Worm (Caenorhabditis elegans) whole organism, L4/young adult: ENCODE measurements around the gene F56F10.2.

ENCODE experiments used
- W03F9.2 ChIP-seq: fragments of 150-350 bp; optimal IDR thresholded peaks from 2 replicates; lab custom pipeline; 2014; ENCODE audit warnings: missing biosample characterization, missing genetic modification characterization
- dao-5 ChIP-seq: sonication (generic microtip); optimal IDR thresholded peaks from 2 replicates; lab custom pipeline; 2016; ENCODE audit warnings: missing genotype, missing genetic modification characterization, moderate library complexity, missing compliant biosample characterization
- him-1 ChIP-seq: sonication (generic microtip); optimal IDR thresholded peaks from 2 replicates; lab custom pipeline; 2016; ENCODE audit warnings: missing genotype, missing genetic modification reagents, missing genetic modification characterization, missing compliant biosample characterization

The F56F10.2 gene

DNA sequence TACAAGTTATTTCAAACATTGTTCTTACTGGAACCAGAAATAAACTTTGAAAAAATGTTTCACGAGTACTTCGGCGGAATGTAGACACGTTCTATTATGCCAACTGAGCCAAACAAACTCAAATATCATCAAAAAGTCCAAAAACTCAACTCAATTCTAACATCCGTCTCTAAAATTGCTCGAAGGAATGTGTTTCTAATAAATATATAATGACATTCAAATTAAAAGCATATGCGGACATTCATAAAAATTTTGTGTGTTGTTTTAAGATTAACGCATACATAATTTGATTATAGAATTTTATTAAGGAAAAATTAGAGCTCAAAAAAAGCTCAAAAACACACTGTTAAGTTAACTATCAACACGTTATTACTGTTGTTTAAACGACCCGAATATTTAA, 14.0 kb upstream of the F56F10.2 start:
- TF ChIP-seq W03F9.2 (tag; lab: Kevin White, UChicago) (no peak), dao-5 (tag; lab: Kevin White, UChicago) (no peak), him-1 (tag; lab: Kevin White, UChicago) (no peak)

DNA sequence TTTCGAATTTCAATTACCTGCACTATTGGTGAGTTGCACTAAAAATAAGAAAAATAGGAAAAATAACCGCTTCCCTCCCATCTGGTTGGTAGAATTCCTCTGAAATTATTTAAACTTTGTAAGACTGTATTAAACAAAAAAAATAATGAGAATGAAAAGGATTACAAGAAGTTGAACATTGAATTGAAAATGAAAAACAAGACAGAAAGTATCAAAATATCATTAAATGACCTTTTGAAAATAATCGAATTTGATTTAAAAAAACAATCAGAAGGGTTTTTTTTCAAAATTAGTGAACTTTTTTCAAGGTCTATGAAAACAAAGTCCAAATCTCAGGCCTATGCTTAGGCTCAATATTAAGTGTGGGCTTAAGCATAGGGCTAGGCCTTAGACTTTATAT, 8.0 kb upstream of the F56F10.2 start, which contains the start of gene igcm-1:
Gene igcm-1, minus strand, starts transcription at position 101 of the 400 bp plus-strand sequence.
- TF ChIP-seq him-1 (tag; lab: Kevin White, UChicago): no peak
- no peak for TF ChIP-seq dao-5 (tag; lab: Kevin White, UChicago)
- no peak for TF ChIP-seq W03F9.2 (tag; lab: Kevin White, UChicago)

DNA sequence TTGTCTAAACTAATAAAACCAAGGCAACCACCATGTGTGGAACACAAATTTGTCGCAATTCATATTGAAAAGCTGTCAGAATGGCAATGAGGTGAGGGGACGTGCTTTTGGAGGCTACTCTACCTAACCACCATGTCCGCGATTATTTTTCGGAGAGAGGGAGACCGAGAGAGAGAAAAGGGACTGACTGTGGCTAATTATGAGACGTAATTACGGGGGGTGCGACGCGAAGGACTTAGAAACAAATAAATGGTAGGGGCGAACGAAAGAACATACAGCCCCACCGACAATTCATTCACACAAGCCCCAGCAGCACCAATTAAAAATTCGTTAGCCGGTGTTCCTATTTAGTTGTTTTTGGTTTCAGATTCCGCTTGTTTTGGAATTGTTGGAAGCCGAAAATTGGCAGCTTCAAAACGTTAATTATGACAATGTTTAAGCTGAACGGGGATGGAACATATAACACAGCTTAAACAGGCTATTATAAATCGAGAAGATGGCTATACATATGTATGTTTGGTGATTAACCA, 6.6 kb upstream of the F56F10.2 start:
- TF ChIP-seq dao-5 (tag; lab: Kevin White, UChicago): no peak
- TF ChIP-seq him-1 (tag; lab: Kevin White, UChicago): no peak
- no peak for TF ChIP-seq W03F9.2 (tag; lab: Kevin White, UChicago)

DNA sequence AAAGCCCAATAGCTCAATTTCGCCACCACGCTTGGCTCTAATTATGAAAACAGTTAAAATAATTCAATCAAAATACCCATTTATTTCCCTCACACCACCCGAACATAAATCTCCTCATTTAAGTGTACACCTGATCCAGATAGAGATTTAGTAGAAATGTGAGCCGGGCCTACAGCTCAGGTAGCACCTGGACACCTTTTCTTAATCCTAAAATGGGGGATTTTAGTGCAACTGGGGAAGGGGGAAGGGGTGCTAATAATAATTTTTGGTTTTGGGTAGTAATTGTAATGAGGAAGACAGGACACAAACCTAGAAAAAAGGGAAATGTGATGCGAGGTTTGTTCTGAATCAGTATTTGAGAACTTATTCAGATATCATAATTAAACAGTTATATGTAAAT, 5.8 kb upstream of the F56F10.2 start:
- TF ChIP-seq W03F9.2 (tag; lab: Kevin White, UChicago) (no peak), him-1 (tag; lab: Kevin White, UChicago) (no peak), dao-5 (tag; lab: Kevin White, UChicago) (no peak)

DNA sequence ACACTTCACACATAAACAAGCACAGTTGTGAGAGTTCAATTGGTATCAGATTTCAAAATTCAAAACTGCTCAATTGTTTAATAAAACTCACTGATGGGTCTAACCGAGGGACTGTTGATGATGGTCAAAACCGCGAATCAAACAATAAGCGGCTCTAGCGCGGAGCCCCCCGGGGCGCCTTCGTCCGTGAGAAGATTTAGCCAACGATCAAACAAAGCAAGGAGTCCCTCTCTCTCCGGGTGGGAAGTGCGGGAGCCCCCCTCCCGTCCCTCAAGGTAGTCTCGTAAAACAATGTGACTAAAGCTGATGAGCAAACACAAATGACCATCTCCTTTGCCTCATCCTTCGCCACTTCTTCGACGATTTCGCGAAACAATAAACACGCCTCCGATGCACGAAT, 1.8 kb upstream of the F56F10.2 start:
- TF ChIP-seq him-1 (tag; lab: Kevin White, UChicago) (no peak), dao-5 (tag; lab: Kevin White, UChicago) (no peak), W03F9.2 (tag; lab: Kevin White, UChicago) (no peak)

DNA sequence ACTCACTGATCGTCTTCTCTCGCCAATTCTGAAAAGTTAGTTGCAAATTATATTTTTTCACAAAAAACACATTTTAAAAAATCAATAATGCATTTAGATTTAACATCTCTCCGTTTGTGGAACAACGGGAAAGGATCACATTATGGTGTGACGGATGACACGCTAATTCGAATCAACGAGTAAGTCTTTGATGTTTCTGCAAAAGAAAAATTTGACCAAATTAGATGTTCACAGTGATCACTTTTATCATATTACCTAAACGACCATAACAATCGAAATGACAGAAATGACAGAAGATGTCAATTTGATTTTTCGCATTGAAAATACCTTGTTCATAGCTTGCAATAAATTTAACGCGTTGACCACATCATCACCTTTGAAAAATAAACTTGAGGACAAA, 2.0 kb downstream of the F56F10.2 start:
- TF ChIP-seq W03F9.2 (tag; lab: Kevin White, UChicago) (no peak), dao-5 (tag; lab: Kevin White, UChicago) (no peak), him-1 (tag; lab: Kevin White, UChicago) (no peak)

DNA sequence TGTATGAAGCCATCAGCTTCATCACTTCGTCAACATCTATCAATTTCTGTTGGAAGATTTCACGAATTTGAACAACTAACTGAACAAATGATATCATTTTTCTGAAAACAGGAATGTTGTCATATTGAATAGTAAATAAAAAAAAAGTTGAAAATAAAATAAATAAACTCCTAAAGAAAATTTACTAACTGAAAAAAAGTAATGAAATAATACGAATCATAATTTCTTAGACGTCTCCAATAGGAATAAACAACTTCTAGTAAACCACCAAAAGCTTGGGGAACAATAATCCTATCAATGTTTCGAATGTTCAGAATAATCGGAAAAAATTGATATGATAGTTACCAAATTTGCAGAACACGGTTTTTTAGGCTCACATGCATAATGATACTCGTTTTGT, 4.1 kb downstream of the F56F10.2 start, which contains the start of gene cdo-1:
Gene cdo-1, minus strand, starts transcription at position 101 of the 400 bp plus-strand sequence.
- TF ChIP-seq him-1 (tag; lab: Kevin White, UChicago) (no peak), W03F9.2 (tag; lab: Kevin White, UChicago) (no peak), dao-5 (tag; lab: Kevin White, UChicago) (no peak)

DNA sequence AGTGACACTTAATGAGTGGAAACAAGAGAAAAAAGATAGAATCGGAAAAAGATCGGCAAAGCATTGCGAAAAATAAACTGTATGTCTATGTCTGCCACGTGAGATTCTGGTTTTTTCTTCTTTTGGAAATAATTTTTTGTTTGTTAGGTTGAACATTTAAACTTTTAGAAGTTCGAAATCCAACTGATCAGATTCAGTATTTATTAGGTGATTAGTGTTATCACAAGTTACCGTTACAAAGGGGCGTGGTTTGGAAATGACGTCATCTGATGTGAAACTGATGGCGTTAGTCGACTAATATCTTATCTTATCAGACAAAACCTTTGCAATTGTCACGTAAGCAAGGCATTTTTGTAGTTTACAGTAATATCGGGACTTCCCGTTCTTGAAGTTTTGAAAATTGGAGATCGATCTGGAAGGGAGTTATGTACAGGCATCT, 4.9 kb downstream of the F56F10.2 start:
- TF ChIP-seq him-1 (tag; lab: Kevin White, UChicago) (no peak), dao-5 (tag; lab: Kevin White, UChicago) (no peak), W03F9.2 (tag; lab: Kevin White, UChicago) (no peak)

DNA sequence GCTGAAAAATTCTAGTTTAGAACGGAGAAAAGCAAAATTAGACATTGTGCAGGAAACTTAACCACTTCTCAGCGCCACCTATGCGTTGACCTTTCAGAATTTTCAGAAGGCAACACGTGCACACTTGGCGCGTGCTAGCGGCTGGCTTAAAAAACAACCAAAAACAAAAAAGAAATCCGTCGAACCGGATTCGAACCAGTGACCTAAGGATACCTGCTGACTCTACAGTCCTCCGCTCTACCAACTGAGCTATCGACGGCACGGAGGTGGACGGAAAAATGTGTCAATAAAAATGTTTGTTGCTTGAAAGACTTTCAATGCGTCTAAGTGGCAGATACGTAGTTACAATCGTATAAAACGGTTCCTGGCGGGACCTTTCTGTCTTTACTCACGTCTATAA, 5.8 kb downstream of the F56F10.2 start:
- no peak for TF ChIP-seq him-1 (tag; lab: Kevin White, UChicago)
- no peak for TF ChIP-seq W03F9.2 (tag; lab: Kevin White, UChicago)
- TF ChIP-seq dao-5 (tag; lab: Kevin White, UChicago): no peak

DNA sequence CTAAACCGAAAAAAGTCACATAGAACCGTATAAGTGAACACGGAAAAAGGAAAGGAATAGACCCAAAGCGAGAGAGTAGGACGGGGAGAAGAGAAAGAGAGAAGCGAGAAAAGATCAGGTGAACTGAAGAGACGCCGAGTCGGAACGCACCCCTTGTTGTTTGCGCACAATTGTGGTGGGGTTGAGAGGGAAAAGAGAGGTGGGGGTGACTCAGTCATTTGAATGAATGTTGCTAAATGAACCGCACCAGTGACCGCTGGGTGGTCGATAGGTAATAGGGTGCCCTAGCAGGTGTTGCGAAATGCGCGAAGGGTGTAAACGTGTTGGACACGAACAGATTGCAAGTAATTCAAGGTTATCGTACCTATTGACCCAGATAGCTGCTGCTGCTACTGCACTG, 11.6 kb downstream of the F56F10.2 start, which contains the start of gene lgl-1:
Gene lgl-1, minus strand, starts transcription at position 70 of the 400 bp plus-strand sequence.
- TF ChIP-seq him-1 (tag; lab: Kevin White, UChicago) (no peak), W03F9.2 (tag; lab: Kevin White, UChicago) (no peak), dao-5 (tag; lab: Kevin White, UChicago) (no peak)

DNA sequence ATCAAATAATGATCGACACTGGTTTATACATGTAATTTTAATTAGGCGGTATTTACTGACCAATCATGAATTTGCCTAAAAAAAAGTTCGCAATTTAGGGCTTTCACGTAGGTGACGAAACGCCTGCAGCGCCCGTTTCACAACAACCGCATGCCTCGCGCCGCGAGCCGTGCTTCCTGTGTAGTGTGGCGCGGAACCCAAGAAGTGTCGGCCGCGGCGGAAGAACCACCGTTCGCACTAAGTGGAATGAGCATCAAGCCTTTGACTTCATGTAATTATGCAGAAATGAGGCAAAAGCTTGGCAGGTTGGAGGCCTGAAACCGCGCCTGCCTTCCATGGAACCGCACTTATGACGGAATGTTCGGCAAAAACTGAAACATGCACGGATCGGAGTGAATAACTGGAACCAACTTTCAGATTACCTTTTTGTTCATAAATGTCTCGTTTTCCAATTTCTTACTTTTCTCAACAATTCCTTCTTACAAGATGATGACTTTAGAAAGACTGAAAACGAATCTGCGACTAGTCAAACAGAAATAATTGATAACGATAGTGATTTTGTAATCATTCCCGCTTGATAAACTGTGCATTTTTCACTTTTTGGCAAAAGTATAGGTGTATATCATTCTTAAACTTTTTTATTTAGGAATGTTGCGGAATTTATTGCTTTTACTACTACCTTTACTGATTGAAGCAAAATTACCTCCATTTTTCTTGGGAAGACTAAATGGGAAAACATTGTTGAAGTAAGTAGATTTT, 12.7 kb downstream of the F56F10.2 start, which contains the start of gene F56F10.1:
Gene F56F10.1, plus strand, starts transcription at position 647 of the 759 bp plus-strand sequence.
- TF ChIP-seq him-1 (tag; lab: Kevin White, UChicago) (no peak), W03F9.2 (tag; lab: Kevin White, UChicago) (no peak), dao-5 (tag; lab: Kevin White, UChicago) (no peak)

DNA sequence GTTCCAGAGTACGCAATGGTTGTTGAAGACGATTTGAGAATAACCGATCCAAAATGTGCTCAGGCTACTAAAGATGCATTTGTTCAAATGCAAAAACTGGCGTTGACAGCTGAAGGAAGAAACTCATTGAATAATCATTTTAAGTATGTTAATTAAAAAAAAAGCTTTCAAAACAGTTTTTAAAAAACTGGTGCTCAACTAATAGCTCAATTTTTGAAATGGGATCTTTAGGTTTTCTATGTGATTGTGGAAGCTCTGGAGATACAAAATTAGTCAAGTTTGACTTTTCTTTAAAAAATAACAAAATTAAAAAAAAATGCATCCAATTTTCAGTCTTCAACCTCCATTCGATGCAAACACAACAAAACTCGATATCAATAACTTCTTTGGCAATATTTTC, 14.2 kb downstream of the F56F10.2 start:
- TF ChIP-seq him-1 (tag; lab: Kevin White, UChicago): no peak
- TF ChIP-seq dao-5 (tag; lab: Kevin White, UChicago): no peak
- no peak for TF ChIP-seq W03F9.2 (tag; lab: Kevin White, UChicago)

DNA sequence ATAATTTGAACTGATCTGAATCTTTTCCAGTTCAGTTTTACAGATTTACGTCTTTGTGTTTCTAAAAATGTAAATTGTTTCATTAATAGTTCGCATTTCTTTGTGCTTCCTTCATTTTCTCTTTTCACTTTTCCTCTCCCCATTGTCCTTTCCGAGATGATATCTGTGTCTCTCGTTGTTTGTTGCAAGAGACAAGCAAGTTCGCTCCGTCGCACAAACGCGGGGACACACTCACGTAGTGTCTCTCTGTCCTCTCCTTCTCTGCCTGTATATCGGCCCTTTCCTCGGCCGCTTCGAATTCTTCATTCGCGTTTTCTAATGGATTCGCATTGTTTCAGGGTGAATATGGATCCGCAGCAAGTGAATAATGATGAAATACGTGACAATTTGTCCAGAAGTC, 17.5 kb downstream of the F56F10.2 start, which contains the start of gene ZC13.1:
Gene ZC13.1, plus strand, starts transcription at position 305 of the 400 bp plus-strand sequence.
- TF ChIP-seq W03F9.2 (tag; lab: Kevin White, UChicago) (no peak), him-1 (tag; lab: Kevin White, UChicago) (no peak), dao-5 (tag; lab: Kevin White, UChicago) (no peak)
